Worm (Caenorhabditis elegans) whole organism, midembryonic: Measurements from ENCODE around the gene C38D4.7.
"Not testable (repeated sequence)": the region's sequence is repeated elsewhere in the genome, so short reads cannot be mapped to it uniquely, and the experiment has no call there.

ENCODE experiments used
- T22C8.4 ChIP-seq: fragments of 200-800 bp; sonication (Bioruptor generic); IDR thresholded peaks from 2 replicates; pipeline ENCODE4 v1.3.6; 2022; ENCODE audit warnings: missing genetic modification characterization, missing compliant biosample characterization
- cog-1 ChIP-seq: sonication (generic microtip); optimal IDR thresholded peaks from 2 replicates; lab custom pipeline; 2016; ENCODE audit warnings: missing genetic modification characterization, missing compliant biosample characterization
- flt-1 ChIP-seq: fragments of 200-800 bp; sonication (Bioruptor generic); IDR thresholded peaks from 2 replicates; pipeline ENCODE4 v1.3.6; 2022; ENCODE audit warnings: missing genetic modification characterization, missing compliant biosample characterization
- klf-2 ChIP-seq: fragments of 200-800 bp; sonication (Bioruptor generic); conservative IDR thresholded peaks from 2 replicates; pipeline ENCODE4 v1.3.6; 2022; ENCODE audit warnings: missing genetic modification reagents, missing genetic modification characterization, missing compliant biosample characterization
- med-1 ChIP-seq: sonication (generic microtip); optimal IDR thresholded peaks from 2 replicates; lab custom pipeline; 2017; ENCODE audit warnings: missing genetic modification characterization, mild to moderate bottlenecking, missing compliant biosample characterization, antibody characterized with exemption, missing genetic modification reagents; ENCODE audit not compliant: insufficient read depth
- ref-1 ChIP-seq: fragments of 200-800 bp; sonication (Bioruptor generic); conservative IDR thresholded peaks from 2 replicates; pipeline ENCODE4 v1.3.6; 2022; ENCODE audit warnings: missing genetic modification reagents, missing genetic modification characterization, missing compliant biosample characterization
- tab-1 ChIP-seq: fragments of 200-800 bp; sonication (Bioruptor generic); IDR thresholded peaks from 2 replicates; pipeline ENCODE4 v1.3.6; 2022; ENCODE audit warnings: missing genetic modification characterization, missing compliant biosample characterization
- ztf-23 ChIP-seq: fragments of 200-800 bp; sonication (Bioruptor generic); IDR thresholded peaks from 2 replicates; pipeline ENCODE4 v1.3.6; 2022; ENCODE audit warnings: missing genetic modification reagents, missing genetic modification characterization, missing compliant biosample characterization
- ztf-29 ChIP-seq: fragments of 200-800 bp; sonication (Bioruptor generic); IDR thresholded peaks from 2 replicates; pipeline ENCODE4 v1.3.6; 2022; ENCODE audit warnings: missing genetic modification reagents, missing genetic modification characterization, missing compliant biosample characterization

The C38D4.7 gene

ce11 chrIII:4802707-4803106, 8.4 kb downstream of the C38D4.7 start, which contains the start of gene metl-5:
metl-5 (plus strand) TSS chrIII:4803007.
- TF ChIP-seq tab-1 (no peak), cog-1 (tag; lab: Kevin White, UChicago) (no peak), klf-2 (GFP tag; lab: Robert Waterston, UW) (no peak), ztf-29 (GFP tag; lab: Robert Waterston, UW) (no peak), ref-1 (GFP tag; lab: Robert Waterston, UW) (no peak), ztf-23 (GFP tag; lab: Robert Waterston, UW) (no peak)

ce11 chrIII:4796536-4796935, 14.6 kb downstream of the C38D4.7 start, which contains the start of gene tag-325:
tag-325 (plus strand) TSS chrIII:4796836.
- TF ChIP-seq T22C8.4 (GFP tag; lab: Robert Waterston, UW): no peak
- TF ChIP-seq tab-1: no peak
- TF ChIP-seq cog-1 (tag; lab: Kevin White, UChicago): no peak

- TF ChIP-seq tab-1: no peak
- TF ChIP-seq T22C8.4 (GFP tag; lab: Robert Waterston, UW): 0 out of 2 replicates have a peak, but pooled peaks have one; percentile 27
Observed at ce11 chrIII:4796039-4796438, 15.1 kb downstream of the C38D4.7 start.

- TF ChIP-seq flt-1 (no peak), klf-2 (GFP tag; lab: Robert Waterston, UW) (no peak), tab-1 (no peak), T22C8.4 (GFP tag; lab: Robert Waterston, UW) (no peak), ztf-29 (GFP tag; lab: Robert Waterston, UW) (no peak), med-1 (GFP tag; lab: Kevin White, UChicago) (no peak), cog-1 (tag; lab: Kevin White, UChicago) (no peak), ztf-23 (GFP tag; lab: Robert Waterston, UW) (no peak), ref-1 (GFP tag; lab: Robert Waterston, UW) (no peak)
Observed at ce11 chrIII:4792560-4793136, 18.4 kb downstream of the C38D4.7 start, which contains the start of gene mip-1. mip-1 (plus strand) TSS chrIII:4793086.

ce11 chrIII:4785714-4786113, 25.4 kb downstream of the C38D4.7 start, which contains the start of gene mel-28:
mel-28 (plus strand) TSS chrIII:4786080.
- no peak for TF ChIP-seq cog-1 (tag; lab: Kevin White, UChicago)
- no peak for TF ChIP-seq ztf-23 (GFP tag; lab: Robert Waterston, UW)
- TF ChIP-seq ref-1 (GFP tag; lab: Robert Waterston, UW): no peak
- no peak for TF ChIP-seq tab-1
- TF ChIP-seq klf-2 (GFP tag; lab: Robert Waterston, UW): no peak
- TF ChIP-seq ztf-29 (GFP tag; lab: Robert Waterston, UW): no peak
- no peak for TF ChIP-seq med-1 (GFP tag; lab: Kevin White, UChicago)
- no peak for TF ChIP-seq T22C8.4 (GFP tag; lab: Robert Waterston, UW)
- no peak for TF ChIP-seq flt-1

- not testable (repeated sequence) for TF ChIP-seq ztf-23 (GFP tag; lab: Robert Waterston, UW); tab-1; klf-2 (GFP tag; lab: Robert Waterston, UW)
Observed at ce11 chrIII:4785131-4785530, 26.0 kb downstream of the C38D4.7 start, which contains the start of gene enu-3.2. enu-3.2 (minus strand) TSS chrIII:4785235.

ce11 chrIII:4781937-4782576, 29.0 kb downstream of the C38D4.7 start, which contains the start of the genes gex-5 and C38D4.10:
gex-5 (minus strand) TSS chrIII:4781987.
C38D4.10 (plus strand) TSS chrIII:4782526.
- not testable (repeated sequence) for TF ChIP-seq ref-1, ztf-29, klf-2 (GFP tag; lab: Robert Waterston, UW)

- TF ChIP-seq ztf-23 (GFP tag; lab: Robert Waterston, UW) (no peak), flt-1 (no peak), tab-1 (no peak), ztf-29 (GFP tag; lab: Robert Waterston, UW) (no peak), cog-1 (tag; lab: Kevin White, UChicago) (no peak)
Observed at ce11 chrIII:4779855-4780254, 31.2 kb downstream of the C38D4.7 start, which contains the start of gene B0393.9. B0393.9 (minus strand) TSS chrIII:4780157.

- TF ChIP-seq T22C8.4 (GFP tag; lab: Robert Waterston, UW) (no peak), flt-1 (no peak), med-1 (GFP tag; lab: Kevin White, UChicago) (no peak), ztf-23 (GFP tag; lab: Robert Waterston, UW) (no peak), ztf-29 (GFP tag; lab: Robert Waterston, UW) (no peak), tab-1 (no peak), klf-2 (GFP tag; lab: Robert Waterston, UW) (no peak), cog-1 (tag; lab: Kevin White, UChicago) (no peak), ref-1 (GFP tag; lab: Robert Waterston, UW) (no peak)
Observed at ce11 chrIII:4778003-4778402, 33.1 kb downstream of the C38D4.7 start, which contains the start of gene B0393.7. B0393.7 (minus strand) TSS chrIII:4778103.
